In the genomic region with DNA sequence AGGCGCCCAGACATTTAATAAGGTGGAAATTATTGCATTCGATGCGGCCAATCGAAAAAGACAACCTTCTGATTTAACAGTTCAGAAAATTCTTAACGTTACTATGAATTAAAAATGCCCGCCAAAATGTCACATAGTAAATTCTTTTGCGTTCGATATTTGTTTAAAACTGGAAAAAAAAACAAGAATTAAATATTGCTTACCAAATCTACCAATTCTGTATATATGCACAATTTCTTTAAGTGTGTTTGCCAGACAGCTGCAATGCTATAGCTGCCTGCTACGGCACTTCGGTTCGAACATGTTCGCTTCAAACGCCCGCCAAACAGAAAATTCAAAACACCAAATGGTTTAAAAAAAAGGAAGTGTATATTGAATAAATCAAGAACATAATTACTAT, we compare ENCODE assay signal across 1 fruit fly cellular context.
TF ChIP-seq lines count a peak whose summit lies in the region.

No protein-coding gene starts in this region.

TF ChIP-seq in whole organism, embryonic, 481 proteins besides CTCF, POLR2A, EP300 and RAD21 (continued from another document and continues in another):
- TF ChIP-seq CG10366 (GFP tag; IDR thresholded peaks at IDR 0.05; lab: Robert Waterston, UW) (peak; percentile 62; the same call in 1 of the 2 replicates), Hr39 (optimal IDR thresholded peaks at IDR 0.05; lab: Kevin White, UChicago) (no peak), CG9876 (GFP tag; optimal IDR thresholded peaks at IDR 0.05; lab: Kevin White, UChicago) (no peak), zf30C (GFP tag; optimal IDR thresholded peaks at IDR 0.05; lab: Kevin White, UChicago) (peak; percentile 96), CG30020 (tag; optimal IDR thresholded peaks at IDR 0.05; lab: Kevin White, UChicago) (no peak), Mrtf (GFP tag; IDR thresholded peaks at IDR 0.05; lab: Robert Waterston, UW) (peak; percentile 64; the same call in 2 of the 3 replicates), CG8924 (tag; optimal IDR thresholded peaks at IDR 0.05; lab: Kevin White, UChicago) (no peak), cg (GFP tag; optimal IDR thresholded peaks at IDR 0.05; lab: Kevin White, UChicago) (no peak), lbe (GFP tag; optimal IDR thresholded peaks at IDR 0.05; lab: Kevin White, UChicago) (no peak), Meics (GFP tag; optimal IDR thresholded peaks at IDR 0.05; lab: Kevin White, UChicago) (peak; percentile 63), chn (GFP tag; optimal IDR thresholded peaks at IDR 0.05; lab: Kevin White, UChicago) (peak; percentile 65), CG3847 (GFP tag; IDR thresholded peaks at IDR 0.05; lab: Robert Waterston, UW) (peak; percentile 39), lilli (GFP tag; optimal IDR thresholded peaks at IDR 0.05; lab: Kevin White, UChicago) (peak; percentile 79), CG7839 (tag; optimal IDR thresholded peaks at IDR 0.05; lab: Kevin White, UChicago) (peak; percentile 70), CG17802 (tag; optimal IDR thresholded peaks at IDR 0.05; lab: Kevin White, UChicago) (peak; percentile 22), Nf-YC (tag; optimal IDR thresholded peaks at IDR 0.05; lab: Kevin White, UChicago) (peak; percentile 6), CG6254 (GFP tag; optimal IDR thresholded peaks at IDR 0.05; lab: Kevin White, UChicago) (peak; percentile 0), zen (tag; optimal IDR thresholded peaks at IDR 0.05; lab: Kevin White, UChicago) (no peak), CG12942 (GFP tag; optimal IDR thresholded peaks at IDR 0.05; lab: Kevin White, UChicago) (peak; percentile 58), luna (GFP tag; optimal IDR thresholded peaks at IDR 0.05; lab: Kevin White, UChicago) (peak; percentile 12), oc (tag; optimal IDR thresholded peaks at IDR 0.05; lab: Kevin White, UChicago) (no peak), HLH54F (GFP tag; optimal IDR thresholded peaks at IDR 0.05; lab: Kevin White, UChicago) (peak; percentile 65), Rfx (GFP tag; IDR thresholded peaks at IDR 0.05; lab: Robert Waterston, UW) (peak; percentile 81), gce (GFP tag; IDR thresholded peaks at IDR 0.05; lab: Robert Waterston, UW) (no peak), fu2 (GFP tag; optimal IDR thresholded peaks at IDR 0.05; lab: Kevin White, UChicago) (peak; percentile 52), Dp (GFP tag; optimal IDR thresholded peaks at IDR 0.05; lab: Kevin White, UChicago) (peak; percentile 81), CG31365 (tag; optimal IDR thresholded peaks at IDR 0.05; lab: Kevin White, UChicago) (peak; percentile 47), HLHmδ (GFP tag; optimal IDR thresholded peaks at IDR 0.05; lab: Kevin White, UChicago) (no peak), danr (GFP tag; IDR thresholded peaks at IDR 0.05; lab: Robert Waterston, UW) (no peak), Dfd (GFP tag; optimal IDR thresholded peaks at IDR 0.05; lab: Kevin White, UChicago) (no peak), CG3726 (GFP tag; IDR thresholded peaks at IDR 0.05; lab: Robert Waterston, UW) (no peak), Dip3 (GFP tag; optimal IDR thresholded peaks at IDR 0.05; lab: Kevin White, UChicago) (peak; percentile 54), CG3065 (GFP tag; optimal IDR thresholded peaks at IDR 0.05; lab: Kevin White, UChicago) (peak; percentile 22), CG15269 (tag; optimal IDR thresholded peaks at IDR 0.05; lab: Kevin White, UChicago) (peak; percentile 63), rib (GFP tag; IDR thresholded peaks at IDR 0.05; lab: Robert Waterston, UW) (no peak), Adf1 (GFP tag; IDR thresholded peaks at IDR 0.05; lab: Robert Waterston, UW) (0 out of 2 replicates have a peak, but pooled peaks have one; percentile 14), CG6654 (GFP tag; optimal IDR thresholded peaks at IDR 0.05; lab: Kevin White, UChicago) (peak; percentile 17), CG7357 (GFP tag; IDR thresholded peaks at IDR 0.05; lab: Robert Waterston, UW) (peak; percentile 35; the same call in 1 of the 3 replicates), unc-4 (GFP tag; IDR thresholded peaks at IDR 0.05; lab: Robert Waterston, UW; ENCODE audit: partially characterized antibody) (no peak), CG7786 (GFP tag; optimal IDR thresholded peaks at IDR 0.05; lab: Kevin White, UChicago) (peak; percentile 49), CG11560 (tag; IDR thresholded peaks at IDR 0.05; lab: Robert Waterston, UW) (no peak; the same call in 2 of the 3 replicates), Side (GFP tag; optimal IDR thresholded peaks at IDR 0.05; lab: Kevin White, UChicago) (peak; percentile 68), Lpt (GFP tag; optimal IDR thresholded peaks at IDR 0.05; lab: Kevin White, UChicago) (no peak), CG16813 (GFP tag; IDR thresholded peaks at IDR 0.05; lab: Robert Waterston, UW; ENCODE audit: partially characterized antibody) (no peak), fd3F (GFP tag; optimal IDR thresholded peaks at IDR 0.05; lab: Kevin White, UChicago) (peak; percentile 9), stwl (tag; optimal IDR thresholded peaks at IDR 0.05; lab: Kevin White, UChicago) (peak; percentile 52), CG9437 (GFP tag; optimal IDR thresholded peaks at IDR 0.05; lab: Kevin White, UChicago) (peak; percentile 34), bbx (GFP tag; IDR thresholded peaks at IDR 0.05; lab: Robert Waterston, UW; ENCODE audit: partially characterized antibody) (0 out of 2 replicates have a peak, but pooled peaks have one; percentile 22), Sry-δ (GFP tag; optimal IDR thresholded peaks at IDR 0.05; lab: Kevin White, UChicago) (peak; percentile 43), CG32772 (GFP tag; IDR thresholded peaks at IDR 0.05; lab: Robert Waterston, UW) (peak; percentile 37; the same call in 1 of the 2 replicates), pan (optimal IDR thresholded peaks at IDR 0.05; lab: Kevin White, UChicago) (no peak), pan (GFP tag; optimal IDR thresholded peaks at IDR 0.05 in 1 of 2, IDR thresholded peaks at IDR 0.05 in 1 of 2) (peak in 1 of 2 experiments; percentile 70), br (optimal IDR thresholded peaks at IDR 0.05; lab: Kevin White, UChicago) (no peak), amos (GFP tag; IDR thresholded peaks at IDR 0.05; lab: Robert Waterston, UW; ENCODE audit: partially characterized antibody) (no peak), gsb (GFP tag; IDR thresholded peaks at IDR 0.05; lab: Robert Waterston, UW) (0 out of 2 replicates have a peak, but pooled peaks have one; percentile 30), cad (GFP tag; optimal IDR thresholded peaks at IDR 0.05; lab: Kevin White, UChicago) (no peak), bcd (GFP tag; optimal IDR thresholded peaks at IDR 0.05; lab: Kevin White, UChicago) (peak; percentile 56), CG13624 (GFP tag; optimal IDR thresholded peaks at IDR 0.05; lab: Kevin White, UChicago) (peak; percentile 56), CG2889 (GFP tag; IDR thresholded peaks at IDR 0.05; lab: Robert Waterston, UW) (0 out of 3 replicates have a peak, but pooled peaks have one; percentile 7), ap (GFP tag; IDR thresholded peaks at IDR 0.05; lab: Robert Waterston, UW) (peak; percentile 37), CG4424 (GFP tag; optimal IDR thresholded peaks at IDR 0.05; lab: Kevin White, UChicago) (peak; percentile 72), TFAM (GFP tag; optimal IDR thresholded peaks at IDR 0.05; lab: Kevin White, UChicago) (no peak), CG6765 (GFP tag; optimal IDR thresholded peaks at IDR 0.05; lab: Kevin White, UChicago) (no peak), kay (GFP tag; optimal IDR thresholded peaks at IDR 0.05; lab: Kevin White, UChicago) (peak; percentile 46), CG15011 (GFP tag; optimal IDR thresholded peaks at IDR 0.05; lab: Kevin White, UChicago) (no peak), sna (GFP tag; IDR thresholded peaks at IDR 0.05; lab: Robert Waterston, UW; ENCODE audit: partially characterized antibody) (no peak), gsb-n (tag; optimal IDR thresholded peaks at IDR 0.05; lab: Kevin White, UChicago) (peak; percentile 66), CG10565 (GFP tag; optimal IDR thresholded peaks at IDR 0.05; lab: Kevin White, UChicago) (no peak), ase (GFP tag; IDR thresholded peaks at IDR 0.05; lab: Robert Waterston, UW) (peak; percentile 67; the same call in 2 of the 3 replicates), Trl (optimal IDR thresholded peaks at IDR 0.05; lab: Kevin White, UChicago) (no peak), Trl (GFP tag; optimal IDR thresholded peaks at IDR 0.05; lab: Kevin White, UChicago) (peak; percentile 69), pho (GFP tag; optimal IDR thresholded peaks at IDR 0.05; lab: Kevin White, UChicago) (peak; percentile 50), CG12104 (GFP tag; optimal IDR thresholded peaks at IDR 0.05; lab: Kevin White, UChicago) (no peak), lov (optimal IDR thresholded peaks at IDR 0.05; lab: Kevin White, UChicago) (no peak), lov (GFP tag; IDR thresholded peaks at IDR 0.05; lab: Robert Waterston, UW) (peak; percentile 73; the same call in 1 of the 3 replicates), CG12155 (GFP tag; optimal IDR thresholded peaks at IDR 0.05; lab: Kevin White, UChicago) (peak; percentile 62), salm (tag; optimal IDR thresholded peaks at IDR 0.05; lab: Kevin White, UChicago) (peak; percentile 4), CG14667 (GFP tag; IDR thresholded peaks at IDR 0.05; lab: Robert Waterston, UW) (peak; percentile 64), Ravus (GFP tag; IDR thresholded peaks at IDR 0.05; lab: Robert Waterston, UW) (no peak; the same call in 1 of the 2 replicates), klu (GFP tag; IDR thresholded peaks at IDR 0.05; lab: Robert Waterston, UW) (no peak), Ets97D (GFP tag; optimal IDR thresholded peaks at IDR 0.05; lab: Kevin White, UChicago) (peak; percentile 35), CkIIα-i1 (GFP tag; IDR thresholded peaks at IDR 0.05; lab: Robert Waterston, UW) (no peak), pita (GFP tag; optimal IDR thresholded peaks at IDR 0.05; lab: Kevin White, UChicago) (no peak), CG4328 (GFP tag; optimal IDR thresholded peaks at IDR 0.05; lab: Kevin White, UChicago) (no peak), CG2129 (GFP tag; IDR thresholded peaks at IDR 0.05; lab: Robert Waterston, UW; ENCODE audit: partially characterized antibody) (no peak), ab (GFP tag; optimal IDR thresholded peaks at IDR 0.05; lab: Kevin White, UChicago) (no peak), Opbp (GFP tag; IDR thresholded peaks at IDR 0.05; lab: Robert Waterston, UW; ENCODE audit: partially characterized antibody) (no peak), CG12071 (GFP tag; optimal IDR thresholded peaks at IDR 0.05; lab: Kevin White, UChicago) (peak; percentile 52), NFAT (GFP tag; IDR thresholded peaks at IDR 0.05; lab: Robert Waterston, UW) (no peak), ash1 (GFP tag; optimal IDR thresholded peaks at IDR 0.05; lab: Kevin White, UChicago) (no peak), CG10209 (GFP tag; optimal IDR thresholded peaks at IDR 0.05; lab: Kevin White, UChicago) (peak; percentile 64), org-1 (GFP tag; optimal IDR thresholded peaks at IDR 0.05; lab: Kevin White, UChicago) (peak; percentile 14), ssp (GFP tag; IDR thresholded peaks at IDR 0.05; lab: Robert Waterston, UW) (no peak), usp (GFP tag; optimal IDR thresholded peaks at IDR 0.05; lab: Kevin White, UChicago) (no peak), CG8388 (GFP tag; optimal IDR thresholded peaks at IDR 0.05; lab: Kevin White, UChicago) (peak; percentile 58), CG9797 (GFP tag; optimal IDR thresholded peaks at IDR 0.05; lab: Kevin White, UChicago) (no peak), Bteb2 (GFP tag; optimal IDR thresholded peaks at IDR 0.05; lab: Kevin White, UChicago) (peak; percentile 36), scrt (GFP tag; optimal IDR thresholded peaks at IDR 0.05; lab: Kevin White, UChicago) (peak; percentile 30), ato (GFP tag; IDR thresholded peaks at IDR 0.05; lab: Robert Waterston, UW; ENCODE audit: partially characterized antibody) (no peak), CG5245 (GFP tag; optimal IDR thresholded peaks at IDR 0.05; lab: Kevin White, UChicago) (peak; percentile 40), so (GFP tag; IDR thresholded peaks at IDR 0.05; lab: Robert Waterston, UW) (0 out of 3 replicates have a peak, but pooled peaks have one; percentile 16), CG11695 (GFP tag; IDR thresholded peaks at IDR 0.05; lab: Robert Waterston, UW) (peak; percentile 76), CG7372 (GFP tag; IDR thresholded peaks at IDR 0.05; lab: Robert Waterston, UW) (0 out of 2 replicates have a peak, but pooled peaks have one; percentile 10), CG5180 (GFP tag; optimal IDR thresholded peaks at IDR 0.05; lab: Kevin White, UChicago) (peak; percentile 100), nerfin-1 (tag; optimal IDR thresholded peaks at IDR 0.05; lab: Kevin White, UChicago) (no peak), Doc2 (GFP tag; IDR thresholded peaks at IDR 0.05; lab: Robert Waterston, UW) (no peak), CG18619 (GFP tag; optimal IDR thresholded peaks at IDR 0.05; lab: Kevin White, UChicago) (peak; percentile 32), Bdp1 (GFP tag; optimal IDR thresholded peaks at IDR 0.05; lab: Kevin White, UChicago) (peak; percentile 3), CG10654 (GFP tag; optimal IDR thresholded peaks at IDR 0.05; lab: Kevin White, UChicago) (peak; percentile 33), gcm (GFP tag; optimal IDR thresholded peaks at IDR 0.05; lab: Kevin White, UChicago) (peak; percentile 47), pb (GFP tag; optimal IDR thresholded peaks at IDR 0.05; lab: Kevin White, UChicago) (peak; percentile 42), seq (GFP tag; IDR thresholded peaks at IDR 0.05; lab: Robert Waterston, UW) (no peak; the same call in 1 of the 2 replicates), CG14014 (GFP tag; IDR thresholded peaks at IDR 0.05; lab: Robert Waterston, UW) (no peak), Blimp-1 (GFP tag; optimal IDR thresholded peaks at IDR 0.05; lab: Kevin White, UChicago) (peak; percentile 57), CG7963 (GFP tag; IDR thresholded peaks at IDR 0.05; lab: Robert Waterston, UW; ENCODE audit: partially characterized antibody) (no peak), CrebB (tag; optimal IDR thresholded peaks at IDR 0.05; lab: Kevin White, UChicago) (peak; percentile 1), CG11504 (tag; optimal IDR thresholded peaks at IDR 0.05; lab: Kevin White, UChicago) (peak; percentile 69), CG4820 (GFP tag; optimal IDR thresholded peaks at IDR 0.05; lab: Kevin White, UChicago) (peak; percentile 51), CG15073 (GFP tag; optimal IDR thresholded peaks at IDR 0.05; lab: Kevin White, UChicago) (no peak), E2f2 (GFP tag; IDR thresholded peaks at IDR 0.05; lab: Robert Waterston, UW) (peak; percentile 85), CG4404 (GFP tag; IDR thresholded peaks at IDR 0.05; lab: Robert Waterston, UW) (no peak), nau (GFP tag; optimal IDR thresholded peaks at IDR 0.05; lab: Kevin White, UChicago) (peak; percentile 43), CG7271 (tag; optimal IDR thresholded peaks at IDR 0.05; lab: Kevin White, UChicago) (no peak), croc (GFP tag; conservative IDR thresholded peaks at IDR 0.05; lab: Robert Waterston, UW) (no peak), CG3838 (GFP tag; optimal IDR thresholded peaks at IDR 0.05; lab: Kevin White, UChicago) (no peak)
